Worm (Caenorhabditis elegans) whole organism, L3 larva: ENCODE measurements around the gene R10E9.4.

Experiments
- R02D3.7 ChIP-seq: fragments of 150-350 bp; optimal IDR thresholded peaks from 2 replicates; lab custom pipeline; 2014; ENCODE audit warnings: missing biosample characterization, missing genetic modification characterization
- ZK546.5 ChIP-seq: sonication (generic microtip); optimal IDR thresholded peaks from 2 replicates; lab custom pipeline; 2017; ENCODE audit warnings: missing biosample characterization, missing genetic modification characterization
- aly-2 ChIP-seq: fragments of 150-350 bp; optimal IDR thresholded peaks from 2 replicates; lab custom pipeline; 2014; ENCODE audit warnings: missing biosample characterization, missing genetic modification characterization
- ama-1 ChIP-seq: fragments of 150-350 bp; optimal IDR thresholded peaks from 2 replicates; lab custom pipeline; 2018
- ceh-16 ChIP-seq: sonication (generic microtip); optimal IDR thresholded peaks from 2 replicates; lab custom pipeline; 2017; ENCODE audit warnings: missing biosample characterization, missing genetic modification characterization
- ceh-28 ChIP-seq: fragments of 150-350 bp; optimal IDR thresholded peaks from 2 replicates; lab custom pipeline; 2014; ENCODE audit warnings: missing biosample characterization, missing genetic modification reagents, missing genetic modification characterization
- ceh-82 ChIP-seq: fragments of 150-350 bp; optimal IDR thresholded peaks from 2 replicates; lab custom pipeline; 2014; ENCODE audit warnings: missing biosample characterization, missing genetic modification characterization
- ceh-9 ChIP-seq: sonication (generic microtip); optimal IDR thresholded peaks from 2 replicates; lab custom pipeline; 2018; ENCODE audit warnings: missing biosample characterization, missing genetic modification characterization
- daf-12 ChIP-seq: fragments of 150-350 bp; optimal IDR thresholded peaks from 2 replicates; lab custom pipeline; 2014; ENCODE audit warnings: missing biosample characterization, missing genetic modification reagents, missing genetic modification characterization
- egl-27 ChIP-seq: sonication (generic microtip); optimal IDR thresholded peaks from 4 replicates; lab custom pipeline; 2017; ENCODE audit warnings: missing biosample characterization, missing genetic modification reagents, missing genetic modification characterization
- egl-5 ChIP-seq: fragments of 150-350 bp; optimal IDR thresholded peaks from 2 replicates; lab custom pipeline; 2017; ENCODE audit warnings: missing biosample characterization, missing genetic modification reagents, missing genetic modification characterization, inconsistent platforms
- elt-1 ChIP-seq: fragments of 150-350 bp; optimal IDR thresholded peaks from 2 replicates; lab custom pipeline; 2014; ENCODE audit warnings: missing biosample characterization, missing genetic modification characterization
- elt-2 ChIP-seq: sonication (generic microtip); optimal IDR thresholded peaks from 2 replicates; lab custom pipeline; 2016; ENCODE audit warnings: missing genetic modification reagents, mild to moderate bottlenecking, missing genetic modification characterization, missing compliant biosample characterization
- elt-3 ChIP-seq, 3 experiments: fragments of 150-350 bp in 1 of 3; sonication (generic microtip) in 2 of 3; optimal IDR thresholded peaks; 2 replicates in 2 of 3; 4 replicates in 1 of 3; lab custom pipeline; 2014 to 2017; ENCODE audit warnings: missing biosample characterization in 3 of 3, missing genetic modification characterization in 3 of 3
- eor-1 ChIP-seq, 2 experiments: fragments of 150-350 bp; optimal IDR thresholded peaks; 2 replicates each; lab custom pipeline; 2014 to 2018; ENCODE audit warnings: missing biosample characterization in 2 of 2, missing genetic modification characterization in 2 of 2
- fkh-10 ChIP-seq: sonication (generic microtip); optimal IDR thresholded peaks from 2 replicates; lab custom pipeline; 2017; ENCODE audit warnings: missing biosample characterization, missing genetic modification reagents, missing genetic modification characterization
- fkh-2 ChIP-seq: fragments of 150-350 bp; optimal IDR thresholded peaks from 2 replicates; lab custom pipeline; 2014; ENCODE audit warnings: missing biosample characterization, missing genetic modification reagents, missing genetic modification characterization
- fos-1 ChIP-seq: fragments of 150-350 bp; optimal IDR thresholded peaks from 2 replicates; lab custom pipeline; 2014; ENCODE audit warnings: missing biosample characterization, missing genetic modification characterization
- hmg-11 ChIP-seq: sonication (generic microtip); optimal IDR thresholded peaks from 2 replicates; lab custom pipeline; 2016; ENCODE audit warnings: missing genetic modification characterization, missing compliant biosample characterization
- jun-1 ChIP-seq: fragments of 150-350 bp; optimal IDR thresholded peaks from 2 replicates; lab custom pipeline; 2014; ENCODE audit warnings: missing biosample characterization, missing genetic modification reagents, missing genetic modification characterization
- lin-15B ChIP-seq: fragments of 150-350 bp; optimal IDR thresholded peaks from 2 replicates; lab custom pipeline; 2014; ENCODE audit warnings: missing biosample characterization, missing genetic modification characterization
- lin-39 ChIP-seq: fragments of 150-350 bp; optimal IDR thresholded peaks from 2 replicates; lab custom pipeline; 2018; ENCODE audit warnings: missing biosample characterization, missing genetic modification reagents, missing genetic modification characterization
- lsy-12 ChIP-seq: sonication (generic microtip); optimal IDR thresholded peaks from 2 replicates; lab custom pipeline; 2016; ENCODE audit warnings: mild to moderate bottlenecking, missing genetic modification characterization, missing compliant biosample characterization
- mdl-1 ChIP-seq: fragments of 150-350 bp; optimal IDR thresholded peaks from 2 replicates; lab custom pipeline; 2014; ENCODE audit warnings: missing biosample characterization, missing genetic modification characterization
- mml-1 ChIP-seq: fragments of 150-350 bp; sonication (generic microtip); optimal IDR thresholded peaks from 3 replicates; lab custom pipeline; 2014; ENCODE audit warnings: missing biosample characterization, missing genetic modification characterization
- nfya-1 ChIP-seq: sonication (generic microtip); optimal IDR thresholded peaks from 2 replicates; lab custom pipeline; 2017; ENCODE audit warnings: missing genetic modification characterization, mild to moderate bottlenecking, missing compliant biosample characterization, antibody characterized with exemption, moderate library complexity; ENCODE audit not compliant: insufficient read depth
- nhr-11 ChIP-seq: fragments of 150-350 bp; optimal IDR thresholded peaks from 2 replicates; lab custom pipeline; 2014; ENCODE audit warnings: missing biosample characterization, missing genetic modification characterization
- nhr-12 ChIP-seq: fragments of 150-350 bp; optimal IDR thresholded peaks from 2 replicates; lab custom pipeline; 2014; ENCODE audit warnings: missing biosample characterization, missing genetic modification characterization
- nhr-23 ChIP-seq: fragments of 150-350 bp; optimal IDR thresholded peaks from 2 replicates; lab custom pipeline; 2014; ENCODE audit warnings: missing biosample characterization, missing genetic modification reagents, missing genetic modification characterization
- nhr-237 ChIP-seq: fragments of 150-350 bp; optimal IDR thresholded peaks from 2 replicates; lab custom pipeline; 2014; ENCODE audit warnings: missing biosample characterization, missing genetic modification characterization
- nhr-25 ChIP-seq: sonication (generic microtip); optimal IDR thresholded peaks from 2 replicates; lab custom pipeline; 2017; ENCODE audit warnings: missing biosample characterization, missing genetic modification characterization
- nhr-28 ChIP-seq: fragments of 150-350 bp; optimal IDR thresholded peaks from 2 replicates; lab custom pipeline; 2014; ENCODE audit warnings: missing biosample characterization, missing genetic modification characterization
- nhr-43 ChIP-seq: sonication (generic microtip); optimal IDR thresholded peaks from 2 replicates; lab custom pipeline; 2016; ENCODE audit warnings: mild to moderate bottlenecking, missing genetic modification characterization, missing compliant biosample characterization; ENCODE audit not compliant: poor library complexity, severe bottlenecking
- nhr-67 ChIP-seq: fragments of 150-350 bp; optimal IDR thresholded peaks from 2 replicates; lab custom pipeline; 2014; ENCODE audit warnings: missing biosample characterization, missing genetic modification characterization
- nhr-76 ChIP-seq: fragments of 150-350 bp; sonication (generic microtip); optimal IDR thresholded peaks from 5 replicates; lab custom pipeline; 2014; ENCODE audit warnings: missing biosample characterization, missing genetic modification characterization
- nhr-77 ChIP-seq: fragments of 150-350 bp; optimal IDR thresholded peaks from 2 replicates; lab custom pipeline; 2014; ENCODE audit warnings: missing biosample characterization, missing genetic modification characterization
- pha-4 ChIP-seq: fragments of 150-350 bp; optimal IDR thresholded peaks from 2 replicates; lab custom pipeline; 2014; ENCODE audit warnings: missing biosample characterization, missing genetic modification reagents, missing genetic modification characterization
- pqm-1 ChIP-seq: fragments of 150-350 bp; optimal IDR thresholded peaks from 2 replicates; lab custom pipeline; 2017; ENCODE audit warnings: missing biosample characterization, missing genetic modification characterization, inconsistent platforms
- sea-2 ChIP-seq: fragments of 150-350 bp; sonication (generic microtip); optimal IDR thresholded peaks from 4 replicates; lab custom pipeline; 2014; ENCODE audit warnings: missing biosample characterization, missing genetic modification reagents, missing genetic modification characterization
- skn-1 ChIP-seq: fragments of 150-350 bp; optimal IDR thresholded peaks from 2 replicates; lab custom pipeline; 2014; ENCODE audit warnings: missing biosample characterization, missing genetic modification characterization
- snpc-4 ChIP-seq: fragments of 150-350 bp; optimal IDR thresholded peaks from 2 replicates; lab custom pipeline; 2014; ENCODE audit warnings: missing biosample characterization, missing genetic modification characterization
- tbx-2 ChIP-seq: sonication (generic microtip); optimal IDR thresholded peaks from 2 replicates; lab custom pipeline; 2016; ENCODE audit warnings: mild to moderate bottlenecking, missing genetic modification characterization, missing compliant biosample characterization
- unc-39 ChIP-seq: sonication (generic microtip); optimal IDR thresholded peaks from 4 replicates; lab custom pipeline; 2017; ENCODE audit warnings: missing biosample characterization, missing genetic modification characterization
- unc-62 ChIP-seq: fragments of 150-350 bp; sonication (generic microtip); optimal IDR thresholded peaks from 4 replicates; lab custom pipeline; 2014; ENCODE audit warnings: missing biosample characterization, missing genetic modification reagents, missing genetic modification characterization
- zag-1 ChIP-seq: fragments of 150-350 bp; optimal IDR thresholded peaks from 2 replicates; lab custom pipeline; 2014; ENCODE audit warnings: missing biosample characterization, missing genetic modification characterization
- ztf-11 ChIP-seq: fragments of 150-350 bp; optimal IDR thresholded peaks from 2 replicates; lab custom pipeline; 2014; ENCODE audit warnings: missing biosample characterization, missing genetic modification characterization
- ztf-4 ChIP-seq: fragments of 150-350 bp; optimal IDR thresholded peaks from 2 replicates; lab custom pipeline; 2014; ENCODE audit warnings: missing biosample characterization, missing genetic modification characterization

R10E9.4 gene

ce11 chrIII:3953235-3953634 lies 19.4 kb downstream of the R10E9.4 start:
- TF ChIP-seq nhr-11 (tag; lab: Kevin White, UChicago) (no peak), nhr-76 (tag; lab: Kevin White, UChicago) (no peak), unc-39 (tag; lab: Kevin White, UChicago) (no peak), ztf-4 (no peak), aly-2 (no peak), pha-4 (tag; lab: Kevin White, UChicago) (peak; percentile 39), fkh-2 (no peak), elt-3 (tag; optimal IDR thresholded peaks at IDR 0.05; lab: Kevin White, UChicago) (no peak), nhr-77 (tag; lab: Kevin White, UChicago) (no peak), skn-1 (tag; lab: Kevin White, UChicago) (no peak), nhr-237 (tag; lab: Kevin White, UChicago) (no peak), fkh-10 (GFP tag; lab: Kevin White, UChicago) (no peak), nhr-23 (tag; lab: Kevin White, UChicago) (peak; percentile 74), snpc-4 (no peak), jun-1 (peak; percentile 33), pqm-1 (no peak), nfya-1 (tag; lab: Kevin White, UChicago) (peak; percentile 69), tbx-2 (tag; lab: Kevin White, UChicago) (peak; percentile 40), fos-1 (tag; lab: Kevin White, UChicago) (no peak), zag-1 (tag; lab: Kevin White, UChicago) (no peak), lin-15B (tag; lab: Kevin White, UChicago) (peak; percentile 23), ztf-11 (tag; lab: Kevin White, UChicago) (no peak), lsy-12 (peak; percentile 33), daf-12 (no peak), elt-2 (tag; lab: Kevin White, UChicago) (peak; percentile 26), egl-5 (tag; lab: Kevin White, UChicago) (peak; percentile 16), nhr-67 (tag; lab: Kevin White, UChicago) (no peak), ceh-9 (tag; lab: Kevin White, UChicago) (no peak), ZK546.5 (tag; lab: Kevin White, UChicago) (no peak), sea-2 (no peak), unc-62 (peak; percentile 15), nhr-28 (tag; lab: Kevin White, UChicago) (no peak), mml-1 (no peak), ceh-28 (tag; lab: Kevin White, UChicago) (peak; percentile 69), lin-39 (tag; lab: Kevin White, UChicago) (peak; percentile 98), nhr-43 (tag; lab: Kevin White, UChicago) (peak; percentile 85), egl-27 (tag; lab: Kevin White, UChicago) (no peak), nhr-25 (tag; lab: Kevin White, UChicago) (peak; percentile 6), elt-1 (tag; lab: Kevin White, UChicago) (peak; percentile 84), hmg-11 (peak; percentile 66), ceh-16 (tag; lab: Kevin White, UChicago) (no peak), nhr-12 (no peak), eor-1 (tag; optimal IDR thresholded peaks at IDR 0.05; lab: Kevin White, UChicago) (no peak), ama-1 (peak; percentile 82), mdl-1 (tag; lab: Kevin White, UChicago) (no peak), R02D3.7 (tag; lab: Kevin White, UChicago) (no peak), ceh-82 (tag; lab: Kevin White, UChicago) (no peak)

- TF ChIP-seq nhr-23 (tag; lab: Kevin White, UChicago) (peak; percentile 77), nhr-12 (no peak), elt-2 (tag; lab: Kevin White, UChicago) (peak; percentile 26), nfya-1 (tag; lab: Kevin White, UChicago) (peak; percentile 8), nhr-43 (tag; lab: Kevin White, UChicago) (peak; percentile 46), tbx-2 (tag; lab: Kevin White, UChicago) (no peak), pha-4 (tag; lab: Kevin White, UChicago) (peak; percentile 80), nhr-25 (tag; lab: Kevin White, UChicago) (no peak), snpc-4 (peak; percentile 15), unc-62 (no peak), nhr-237 (tag; lab: Kevin White, UChicago) (no peak), elt-3 (tag; optimal IDR thresholded peaks at IDR 0.05; lab: Kevin White, UChicago) (no peak), R02D3.7 (tag; lab: Kevin White, UChicago) (no peak), pqm-1 (peak; percentile 26)
Measured at ce11 chrIII:3952058-3952457, 20.5 kb downstream of the R10E9.4 start.
